Worm (Caenorhabditis elegans) whole organism, young adult: Measurements from ENCODE around the gene cnt-2.

Source experiments
- B0336.3 ChIP-seq: fragments of 200-800 bp; sonication (Bioruptor generic); IDR thresholded peaks from 2 replicates; pipeline ENCODE4 v1.3.6; 2022; ENCODE audit warnings: missing genetic modification characterization, missing compliant biosample characterization
- F22D6.2 ChIP-seq: sonication (generic microtip); optimal IDR thresholded peaks from 2 replicates; lab custom pipeline; 2016; ENCODE audit warnings: mild to moderate bottlenecking, missing genetic modification characterization, missing compliant biosample characterization
- F49E8.2 ChIP-seq: sonication (generic microtip); optimal IDR thresholded peaks from 3 replicates; lab custom pipeline; 2017; ENCODE audit warnings: missing genetic modification characterization, mild to moderate bottlenecking, missing compliant biosample characterization, antibody characterized with exemption, moderate library complexity; ENCODE audit not compliant: insufficient read depth
- F55B11.4 ChIP-seq: sonication (generic microtip); optimal IDR thresholded peaks from 2 replicates; lab custom pipeline; 2016; ENCODE audit warnings: missing compliant biosample characterization, missing genetic modification characterization, borderline replicate concordance; ENCODE audit not compliant: insufficient read depth
- F57C9.4 ChIP-seq: sonication (generic microtip); optimal IDR thresholded peaks from 2 replicates; lab custom pipeline; 2017; ENCODE audit warnings: mild to moderate bottlenecking, missing genetic modification characterization, missing compliant biosample characterization
- K12H6.12 ChIP-seq: fragments of 200-800 bp; sonication (Bioruptor generic); optimal IDR thresholded peaks from 2 replicates; lab custom pipeline; 2018; ENCODE audit warnings: mild to moderate bottlenecking, missing genetic modification characterization, missing compliant biosample characterization
- T26A5.8 ChIP-seq: sonication (generic microtip); optimal IDR thresholded peaks from 2 replicates; lab custom pipeline; 2016; ENCODE audit warnings: missing genetic modification characterization, missing compliant biosample characterization
- Y53F4B.3 ChIP-seq: fragments of 200-800 bp; sonication (Bioruptor generic); IDR thresholded peaks from 2 replicates; pipeline ENCODE4 v1.3.6; 2022; ENCODE audit warnings: missing genetic modification reagents, missing genetic modification characterization, missing compliant biosample characterization
- Y56A3A.18 ChIP-seq: fragments of 200-800 bp; sonication (Bioruptor generic); IDR thresholded peaks from 2 replicates; pipeline ENCODE4 v1.3.6; 2022; ENCODE audit warnings: missing genetic modification reagents, missing genetic modification characterization, missing compliant biosample characterization
- Y95B8A.8 ChIP-seq: fragments of 200-800 bp; sonication (Bioruptor generic); IDR thresholded peaks from 2 replicates; pipeline ENCODE4 v1.3.6; 2022; ENCODE audit warnings: missing genetic modification reagents, missing genetic modification characterization, missing compliant biosample characterization
- ama-1 ChIP-seq, 3 experiments: fragments of 150-350 bp in 1 of 3; sonication (generic microtip) in 2 of 3; optimal IDR thresholded peaks; 2 replicates each; lab custom pipeline; 2014 to 2018; ENCODE audit warnings: missing biosample characterization in 2 of 3, missing genetic modification characterization in 2 of 3, missing genetic modification reagents in 2 of 3
- atf-7 ChIP-seq: sonication (generic microtip); optimal IDR thresholded peaks from 2 replicates; lab custom pipeline; 2017; ENCODE audit warnings: mild to moderate bottlenecking, missing genetic modification characterization, missing compliant biosample characterization
- attf-5 ChIP-seq: fragments of 200-800 bp; sonication (Bioruptor generic); optimal IDR thresholded peaks from 2 replicates; lab custom pipeline; 2018; ENCODE audit warnings: mild to moderate bottlenecking, missing genetic modification characterization, missing compliant biosample characterization
- cebp-1 ChIP-seq, 2 experiments: fragments of 200-800 bp in 1 of 2; sonication (Bioruptor generic) in 1 of 2; sonication (generic microtip) in 1 of 2; IDR thresholded peaks in 1 of 2; optimal IDR thresholded peaks in 1 of 2; 2 replicates each; pipeline versions ENCODE4 v1.3.6 to Lab custom; 2017 to 2022; ENCODE audit warnings: missing compliant biosample characterization in 2 of 2, missing genetic modification characterization in 2 of 2, mild to moderate bottlenecking in 1 of 2, missing genetic modification reagents in 1 of 2, moderate library complexity in 1 of 2
- cebp-2 ChIP-seq: fragments of 200-800 bp; sonication (Bioruptor generic); IDR thresholded peaks from 2 replicates; pipeline ENCODE4 v1.3.6; 2022; ENCODE audit warnings: missing genetic modification characterization, missing compliant biosample characterization
- ceh-79 ChIP-seq: sonication (generic microtip); optimal IDR thresholded peaks from 2 replicates; lab custom pipeline; 2017; ENCODE audit warnings: mild to moderate bottlenecking, missing genetic modification characterization, missing compliant biosample characterization
- ceh-91 ChIP-seq: fragments of 200-800 bp; sonication (Bioruptor generic); IDR thresholded peaks from 2 replicates; pipeline ENCODE4 v1.3.6; 2022; ENCODE audit warnings: missing genetic modification reagents, missing genetic modification characterization, missing compliant biosample characterization
- chd-7 ChIP-seq: sonication (generic microtip); optimal IDR thresholded peaks from 2 replicates; lab custom pipeline; 2016; ENCODE audit warnings: mild to moderate bottlenecking, missing genetic modification characterization, moderate library complexity, missing compliant biosample characterization
- dox-1 ChIP-seq: fragments of 200-800 bp; sonication (Bioruptor generic); IDR thresholded peaks from 2 replicates; pipeline ENCODE4 v1.3.6; 2022; ENCODE audit warnings: missing genetic modification reagents, missing genetic modification characterization, missing compliant biosample characterization
- egl-18 ChIP-seq: fragments of 200-800 bp; sonication (Bioruptor generic); IDR thresholded peaks from 2 replicates; pipeline ENCODE4 v1.3.6; 2022; ENCODE audit warnings: missing genetic modification reagents, missing genetic modification characterization, missing compliant biosample characterization
- egl-44 ChIP-seq: fragments of 200-800 bp; sonication (Bioruptor generic); IDR thresholded peaks from 2 replicates; pipeline ENCODE4 v1.3.6; 2022; ENCODE audit warnings: missing genetic modification reagents, missing genetic modification characterization, missing compliant biosample characterization
- fkh-3 ChIP-seq: sonication (generic microtip); optimal IDR thresholded peaks from 2 replicates; lab custom pipeline; 2016; ENCODE audit warnings: mild to moderate bottlenecking, missing genetic modification characterization, missing compliant biosample characterization
- hmg-1.2 ChIP-seq: fragments of 200-800 bp; sonication (Bioruptor generic); IDR thresholded peaks from 2 replicates; pipeline ENCODE4 v1.3.6; 2022; ENCODE audit warnings: missing genetic modification reagents, missing genetic modification characterization, missing compliant biosample characterization
- hmg-20 ChIP-seq: fragments of 200-800 bp; sonication (Bioruptor generic); IDR thresholded peaks from 2 replicates; pipeline ENCODE4 v1.3.6; 2022; ENCODE audit warnings: missing genetic modification reagents, missing genetic modification characterization, missing compliant biosample characterization
- hsf-1 ChIP-seq: fragments of 200-800 bp; sonication (Bioruptor generic); IDR thresholded peaks from 2 replicates; pipeline ENCODE4 v1.3.6; 2022; ENCODE audit warnings: missing genetic modification reagents, missing genetic modification characterization, missing compliant biosample characterization
- let-607 ChIP-seq, 2 experiments: fragments of 200-800 bp in 1 of 2; sonication (Bioruptor generic) in 1 of 2; sonication (generic microtip) in 1 of 2; optimal IDR thresholded peaks; 2 replicates each; lab custom pipeline; 2016 to 2018; ENCODE audit warnings: mild to moderate bottlenecking in 2 of 2, missing compliant biosample characterization in 2 of 2, missing genetic modification characterization in 2 of 2, moderate library complexity in 2 of 2, missing genotype in 1 of 2
- lin-40 ChIP-seq: sonication (generic microtip); optimal IDR thresholded peaks from 2 replicates; lab custom pipeline; 2016; ENCODE audit warnings: missing genetic modification characterization, mild to moderate bottlenecking, missing compliant biosample characterization, missing genotype, missing genetic modification reagents
- lir-1 ChIP-seq: fragments of 200-800 bp; sonication (Bioruptor generic); conservative IDR thresholded peaks from 2 replicates; pipeline ENCODE4 v1.3.6; 2022; ENCODE audit warnings: missing genetic modification reagents, missing genetic modification characterization, missing compliant biosample characterization
- madf-3 ChIP-seq: fragments of 200-800 bp; sonication (Bioruptor generic); IDR thresholded peaks from 2 replicates; pipeline ENCODE4 v1.3.6; 2022; ENCODE audit warnings: missing genetic modification reagents, missing genetic modification characterization, missing compliant biosample characterization
- madf-8 ChIP-seq: fragments of 200-800 bp; sonication (Bioruptor generic); conservative IDR thresholded peaks from 2 replicates; pipeline ENCODE4 v1.3.6; 2022; ENCODE audit warnings: missing genetic modification reagents, missing genetic modification characterization, missing compliant biosample characterization
- mcd-1 ChIP-seq: fragments of 200-800 bp; sonication (Bioruptor generic); IDR thresholded peaks from 2 replicates; pipeline ENCODE4 v1.3.6; 2022; ENCODE audit warnings: missing genetic modification reagents, missing genetic modification characterization, missing compliant biosample characterization
- nfya-1 ChIP-seq: sonication (generic microtip); optimal IDR thresholded peaks from 2 replicates; lab custom pipeline; 2017; ENCODE audit warnings: antibody characterized with exemption, missing compliant biosample characterization, missing genetic modification characterization, borderline replicate concordance; ENCODE audit not compliant: insufficient read depth
- nfyb-1 ChIP-seq: fragments of 200-800 bp; sonication (Bioruptor generic); IDR thresholded peaks from 2 replicates; pipeline ENCODE4 v1.3.6; 2022; ENCODE audit warnings: missing genetic modification reagents, missing genetic modification characterization, missing compliant biosample characterization
- tlf-1 ChIP-seq: fragments of 200-800 bp; sonication (Bioruptor generic); optimal IDR thresholded peaks from 2 replicates; lab custom pipeline; 2018; ENCODE audit warnings: mild to moderate bottlenecking, missing genetic modification characterization, missing compliant biosample characterization
- unc-62 ChIP-seq: fragments of 150-350 bp; optimal IDR thresholded peaks from 2 replicates; lab custom pipeline; 2014; ENCODE audit warnings: missing biosample characterization, missing genetic modification reagents, missing genetic modification characterization
- ztf-3 ChIP-seq: fragments of 200-800 bp; sonication (Bioruptor generic); optimal IDR thresholded peaks from 2 replicates; lab custom pipeline; 2018; ENCODE audit warnings: mild to moderate bottlenecking, missing genetic modification characterization, missing compliant biosample characterization

The cnt-2 gene

DNA sequence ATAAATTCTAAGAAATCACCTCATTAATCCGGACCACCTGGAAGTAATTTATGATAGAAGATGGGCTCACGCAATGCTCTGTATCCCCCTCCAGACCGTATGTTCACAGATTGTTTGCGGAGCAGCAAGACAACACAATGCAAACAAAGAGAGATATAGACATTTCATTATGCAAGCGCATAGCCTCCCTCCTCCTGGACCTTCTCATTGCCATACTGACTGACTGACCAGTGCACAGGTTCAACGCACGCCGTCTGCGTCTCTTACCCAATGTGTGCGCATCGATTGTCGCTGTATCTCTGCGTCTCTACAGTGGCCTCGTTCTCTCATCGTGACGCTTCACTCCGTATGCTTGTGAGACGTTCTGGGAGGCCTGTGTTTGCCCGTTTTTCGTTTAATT lies 3.2 kb upstream of the cnt-2 start:
- peak; percentile 26 for TF ChIP-seq lin-40 (tag; lab: Kevin White, UChicago)
- TF ChIP-seq ceh-79 (tag; lab: Kevin White, UChicago): peak; percentile 12
- TF ChIP-seq mcd-1 (GFP tag; lab: Robert Waterston, UW): peak; percentile 45; the same call in 1 of the 2 replicates
- no peak for TF ChIP-seq F57C9.4 (tag; lab: Kevin White, UChicago)
- TF ChIP-seq hmg-1.2 (GFP tag; lab: Robert Waterston, UW): peak; percentile 99
- TF ChIP-seq egl-44: 0 out of 2 replicates have a peak, but pooled peaks have one; percentile 23
- TF ChIP-seq atf-7 (tag; lab: Kevin White, UChicago): no peak
- TF ChIP-seq attf-5 (GFP tag; lab: Kevin White, UChicago): peak; percentile 18
- peak; percentile 52; the same call in 1 of the 2 replicates for TF ChIP-seq nfyb-1 (GFP tag; lab: Robert Waterston, UW)
- TF ChIP-seq K12H6.12 (tag; lab: Kevin White, UChicago): peak; percentile 9
- no peak for TF ChIP-seq cebp-1 (GFP tag; IDR thresholded peaks at IDR 0.05; lab: Robert Waterston, UW)
- peak; percentile 40 for TF ChIP-seq cebp-1 (tag; optimal IDR thresholded peaks at IDR 0.05; lab: Kevin White, UChicago)
- no peak for TF ChIP-seq cebp-2 (GFP tag; lab: Robert Waterston, UW)
- TF ChIP-seq madf-8 (GFP tag; lab: Robert Waterston, UW): no peak
- TF ChIP-seq Y95B8A.8: no peak

DNA sequence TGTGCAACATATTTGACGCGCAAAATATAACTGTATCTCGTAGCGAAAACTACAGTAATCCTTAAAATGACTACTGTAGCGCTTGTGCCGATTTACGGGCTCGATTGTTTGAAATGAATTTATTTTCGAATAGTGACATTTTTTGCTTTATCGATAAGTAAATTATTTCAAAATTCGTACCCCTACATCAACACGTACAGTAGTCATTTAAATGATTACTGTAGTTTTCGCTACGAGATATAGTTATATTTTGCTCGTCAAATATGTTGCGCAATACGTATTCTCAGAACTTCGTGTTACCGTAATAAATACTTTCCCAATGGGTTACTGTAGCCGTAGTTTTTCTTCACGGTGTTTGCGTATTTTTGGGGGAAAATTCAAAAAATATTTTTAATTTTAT lies 2.0 kb upstream of the cnt-2 start:
- TF ChIP-seq ceh-91: no peak
- TF ChIP-seq let-607 (tag; optimal IDR thresholded peaks at IDR 0.05; lab: Kevin White, UChicago): no peak
- no peak for TF ChIP-seq attf-5 (GFP tag; lab: Kevin White, UChicago)
- TF ChIP-seq dox-1 (GFP tag; lab: Robert Waterston, UW): no peak
- TF ChIP-seq ztf-3: no peak
- no peak for TF ChIP-seq Y56A3A.18
- no peak for TF ChIP-seq F55B11.4 (tag; lab: Kevin White, UChicago)
- TF ChIP-seq ama-1 (optimal IDR thresholded peaks at IDR 0.05; lab: Kevin White, UChicago): no peak
- no peak for TF ChIP-seq ama-1 (GFP tag; optimal IDR thresholded peaks at IDR 0.05; lab: Kevin White, UChicago)
- no peak for TF ChIP-seq unc-62 (GFP tag; lab: Kevin White, UChicago)
- TF ChIP-seq hsf-1 (GFP tag; lab: Robert Waterston, UW): no peak
- no peak for TF ChIP-seq lir-1 (GFP tag; lab: Robert Waterston, UW)
- no peak for TF ChIP-seq tlf-1 (GFP tag; lab: Kevin White, UChicago)
- no peak for TF ChIP-seq egl-18
- no peak for TF ChIP-seq chd-7 (tag; lab: Kevin White, UChicago)
- no peak for TF ChIP-seq nfya-1 (tag; lab: Kevin White, UChicago)
- no peak for TF ChIP-seq Y53F4B.3 (GFP tag; lab: Robert Waterston, UW)
- TF ChIP-seq fkh-3 (tag; lab: Kevin White, UChicago): no peak

DNA sequence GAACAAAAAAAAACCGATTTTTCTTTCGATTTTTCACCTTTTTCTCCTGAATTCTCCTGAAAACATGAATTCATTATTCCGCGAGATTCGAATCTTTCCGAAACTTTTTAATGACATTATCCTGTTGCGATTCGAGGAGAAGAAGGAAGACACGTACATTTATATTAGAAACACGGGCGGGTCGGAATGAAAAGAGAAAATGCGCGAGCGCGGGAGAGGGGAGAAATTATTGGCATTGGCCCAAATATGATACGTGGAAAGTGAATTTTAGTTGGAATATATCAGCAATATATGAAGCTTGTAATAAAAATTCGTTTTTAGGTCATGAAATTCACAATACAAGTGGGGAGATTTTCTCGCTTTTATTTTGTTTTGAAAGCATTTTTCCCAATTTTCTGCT lies 1.3 kb upstream of the cnt-2 start:
- no peak for TF ChIP-seq hmg-1.2 (GFP tag; lab: Robert Waterston, UW)
- no peak for TF ChIP-seq T26A5.8 (tag; lab: Kevin White, UChicago)
- TF ChIP-seq unc-62 (GFP tag; lab: Kevin White, UChicago): no peak
- TF ChIP-seq K12H6.12 (tag; lab: Kevin White, UChicago): no peak
- no peak for TF ChIP-seq F22D6.2 (tag; lab: Kevin White, UChicago)
- no peak for TF ChIP-seq F49E8.2 (tag; lab: Kevin White, UChicago)
- no peak for TF ChIP-seq madf-3
- TF ChIP-seq attf-5 (GFP tag; lab: Kevin White, UChicago): no peak
- TF ChIP-seq hmg-20 (GFP tag; lab: Robert Waterston, UW): no peak
- no peak for TF ChIP-seq egl-18
- TF ChIP-seq B0336.3 (GFP tag; lab: Robert Waterston, UW): no peak
